Fruit fly (Drosophila melanogaster): ENCODE measurements around the gene Pus1.

Gene Pus1

DNA sequence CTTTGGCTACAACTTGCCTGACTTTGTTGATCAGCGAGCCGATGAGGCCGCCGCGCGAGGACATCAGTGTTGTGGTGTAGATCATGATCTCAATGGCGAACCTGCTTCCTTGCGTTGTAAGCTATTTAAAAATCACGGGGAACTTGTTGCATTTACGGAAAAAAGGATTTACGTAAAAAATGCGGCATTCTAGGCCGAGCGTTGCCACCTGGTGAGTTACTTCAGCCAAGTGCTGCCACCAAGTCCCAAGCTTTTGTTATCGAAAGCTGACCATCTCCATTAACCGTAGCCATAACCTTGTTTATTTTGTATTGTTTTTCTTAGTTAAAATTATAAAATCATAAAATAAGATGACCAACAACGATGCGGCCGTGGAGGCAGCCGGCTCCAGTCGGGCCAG, 15.7 kb downstream of the Pus1 start, which contains the start of the genes TFAM and CG5412 (continued):
- TF ChIP-seq CG18764 (GFP tag; optimal IDR thresholded peaks at IDR 0.05) (no peak), shn (GFP tag; optimal IDR thresholded peaks at IDR 0.05) (no peak), CG4617 (GFP tag; optimal IDR thresholded peaks at IDR 0.05; ENCODE audit: borderline replicate concordance) (peak; percentile 85), CG17829 (tag; optimal IDR thresholded peaks at IDR 0.05) (peak; percentile 26), ERR (GFP tag; optimal IDR thresholded peaks at IDR 0.05) (no peak), CG12744 (GFP tag; optimal IDR thresholded peaks at IDR 0.05) (no peak), CG34422 (GFP tag; IDR thresholded peaks at IDR 0.05) (no peak; the same call in 2 of the 3 replicates), amos (GFP tag; IDR thresholded peaks at IDR 0.05; ENCODE audit: partially characterized antibody) (peak; percentile 45; the same call in 1 of the 2 replicates), bbx (GFP tag; IDR thresholded peaks at IDR 0.05; ENCODE audit: partially characterized antibody) (peak; percentile 61; the same call in 1 of the 2 replicates), CG3995 (GFP tag; optimal IDR thresholded peaks at IDR 0.05) (peak; percentile 13), Lhr (GFP tag; optimal IDR thresholded peaks at IDR 0.05) (peak; percentile 13), CG32772 (GFP tag; IDR thresholded peaks at IDR 0.05) (no peak), Sin3A (optimal IDR thresholded peaks at IDR 0.05) (peak; percentile 31), CG9437 (GFP tag; optimal IDR thresholded peaks at IDR 0.05) (peak; percentile 56), bsh (GFP tag; optimal IDR thresholded peaks at IDR 0.05) (no peak), chm (GFP tag; IDR thresholded peaks at IDR 0.05) (no peak), ase (GFP tag; IDR thresholded peaks at IDR 0.05) (no peak), slp2 (GFP tag; optimal IDR thresholded peaks at IDR 0.05) (no peak), CG6813 (GFP tag; optimal IDR thresholded peaks at IDR 0.05) (peak; percentile 2), CG13287 (GFP tag; IDR thresholded peaks at IDR 0.05; ENCODE audit: partially characterized antibody) (peak; percentile 58), Fer1 (GFP tag; optimal IDR thresholded peaks at IDR 0.05) (no peak), zf30C (GFP tag; optimal IDR thresholded peaks at IDR 0.05) (no peak), gfzf (GFP tag; optimal IDR thresholded peaks at IDR 0.05) (peak; percentile 2), unpg (GFP tag; optimal IDR thresholded peaks at IDR 0.05) (no peak), sens (GFP tag) (peak; percentile 83), Ssrp (tag; optimal IDR thresholded peaks at IDR 0.05) (no peak), ci (GFP tag; IDR thresholded peaks at IDR 0.05) (0 out of 3 replicates have a peak, but pooled peaks have one; percentile 9), CG6791 (GFP tag; IDR thresholded peaks at IDR 0.05; ENCODE audit: partially characterized antibody) (peak; percentile 45; the same call in 2 of the 3 replicates), zen (tag; optimal IDR thresholded peaks at IDR 0.05) (no peak), crol (GFP tag; IDR thresholded peaks at IDR 0.05) (0 out of 2 replicates have a peak, but pooled peaks have one; percentile 2), D (optimal IDR thresholded peaks at IDR 0.05) (no peak), D (GFP tag; optimal IDR thresholded peaks at IDR 0.05) (no peak), YL-1 (GFP tag; optimal IDR thresholded peaks at IDR 0.05) (peak; percentile 84), Stat92E (GFP tag; optimal IDR thresholded peaks at IDR 0.05) (peak in 1 of 3 experiments; percentile 49), Taf1 (GFP tag; IDR thresholded peaks at IDR 0.05) (no peak), Chrac-16 (GFP tag; optimal IDR thresholded peaks at IDR 0.05) (no peak), stwl (tag; optimal IDR thresholded peaks at IDR 0.05) (peak; percentile 55), CG10462 (GFP tag; optimal IDR thresholded peaks at IDR 0.05) (no peak), CG14965 (GFP tag; optimal IDR thresholded peaks at IDR 0.05; ENCODE audit: borderline replicate concordance) (no peak), Hand (GFP tag; optimal IDR thresholded peaks at IDR 0.05) (no peak), bigmax (GFP tag; optimal IDR thresholded peaks at IDR 0.05) (peak; percentile 96), unc-4 (GFP tag; IDR thresholded peaks at IDR 0.05; ENCODE audit: partially characterized antibody) (peak; percentile 33; the same call in 1 of the 2 replicates), gro (GFP tag; optimal IDR thresholded peaks at IDR 0.05) (no peak), CG2712 (tag; optimal IDR thresholded peaks at IDR 0.05) (no peak), CG1603 (tag; optimal IDR thresholded peaks at IDR 0.05) (peak; percentile 50), Sry-δ (GFP tag; optimal IDR thresholded peaks at IDR 0.05) (peak; percentile 83), pzg (GFP tag; optimal IDR thresholded peaks at IDR 0.05) (peak; percentile 66), kni (GFP tag; optimal IDR thresholded peaks at IDR 0.05) (no peak), nmo (GFP tag; optimal IDR thresholded peaks at IDR 0.05) (peak; percentile 14), cg (GFP tag; optimal IDR thresholded peaks at IDR 0.05) (no peak)

Measured in whole organism, embryonic.